Worm (Caenorhabditis elegans) whole organism, L4 larva: Measurements from ENCODE around the gene ZK370.6.

Experiments used
- F10B5.3 ChIP-seq: sonication (generic microtip); optimal IDR thresholded peaks from 2 replicates; lab custom pipeline; 2016; ENCODE audit warnings: mild to moderate bottlenecking, missing genetic modification characterization, missing compliant biosample characterization
- T20F7.1 ChIP-seq: fragments of 200-800 bp; sonication (Bioruptor generic); optimal IDR thresholded peaks from 2 replicates; lab custom pipeline; 2018; ENCODE audit warnings: mild to moderate bottlenecking, missing genetic modification characterization, missing compliant biosample characterization
- T26A8.4 ChIP-seq: fragments of 200-800 bp; sonication (Bioruptor generic); IDR thresholded peaks from 2 replicates; pipeline ENCODE4 v1.3.6; 2022; ENCODE audit warnings: missing genetic modification characterization, missing compliant biosample characterization
- Y48G9A.11 ChIP-seq: fragments of 200-800 bp; sonication (Bioruptor generic); IDR thresholded peaks from 2 replicates; pipeline ENCODE4 v1.3.6; 2022; ENCODE audit warnings: missing genetic modification reagents, missing genetic modification characterization, missing compliant biosample characterization
- ceh-62 ChIP-seq: sonication (generic microtip); optimal IDR thresholded peaks from 2 replicates; lab custom pipeline; 2017; ENCODE audit warnings: missing biosample characterization, missing genetic modification characterization
- ceh-82 ChIP-seq: sonication (generic microtip); optimal IDR thresholded peaks from 2 replicates; lab custom pipeline; 2017; ENCODE audit warnings: missing biosample characterization, missing genetic modification characterization
- cey-2 ChIP-seq: sonication (generic microtip); optimal IDR thresholded peaks from 3 replicates; lab custom pipeline; 2017; ENCODE audit warnings: missing genetic modification characterization, mild to moderate bottlenecking, missing compliant biosample characterization, antibody characterized with exemption, borderline replicate concordance; ENCODE audit not compliant: insufficient read depth
- ctbp-1 ChIP-seq: fragments of 200-800 bp; sonication (Bioruptor generic); IDR thresholded peaks from 2 replicates; pipeline ENCODE4 v1.3.6; 2022; ENCODE audit warnings: missing genetic modification reagents, missing genetic modification characterization, missing compliant biosample characterization
- daf-16 ChIP-seq, 3 experiments: sonication (generic microtip); optimal IDR thresholded peaks; 2 replicates each; lab custom pipeline; 2016 to 2017; ENCODE audit warnings: missing genetic modification characterization in 3 of 3, missing genetic modification reagents in 3 of 3, mild to moderate bottlenecking in 2 of 3, missing compliant biosample characterization in 2 of 3, missing biosample characterization in 1 of 3, moderate library complexity in 1 of 3
- daf-8 ChIP-seq: fragments of 200-800 bp; sonication (Bioruptor generic); IDR thresholded peaks from 2 replicates; pipeline ENCODE4 v1.3.6; 2022; ENCODE audit warnings: missing genetic modification characterization, missing compliant biosample characterization
- dmd-6 ChIP-seq: fragments of 200-800 bp; sonication (Bioruptor generic); IDR thresholded peaks from 2 replicates; pipeline ENCODE4 v1.3.6; 2022; ENCODE audit warnings: missing genetic modification reagents, missing genetic modification characterization, missing compliant biosample characterization
- dmd-8 ChIP-seq: fragments of 200-800 bp; sonication (Bioruptor generic); IDR thresholded peaks from 2 replicates; pipeline ENCODE4 v1.3.6; 2022; ENCODE audit warnings: missing genetic modification characterization, missing compliant biosample characterization
- dve-1 ChIP-seq: sonication (generic microtip); optimal IDR thresholded peaks from 2 replicates; lab custom pipeline; 2017; ENCODE audit warnings: antibody characterized with exemption, mild to moderate bottlenecking, missing genetic modification characterization, missing compliant biosample characterization; ENCODE audit not compliant: insufficient read depth
- fkh-10 ChIP-seq: fragments of 150-350 bp; optimal IDR thresholded peaks from 2 replicates; lab custom pipeline; 2014; ENCODE audit warnings: missing biosample characterization, missing genetic modification reagents, missing genetic modification characterization
- gei-8 ChIP-seq: fragments of 200-800 bp; sonication (Bioruptor generic); optimal IDR thresholded peaks from 2 replicates; lab custom pipeline; 2018; ENCODE audit warnings: mild to moderate bottlenecking, missing genetic modification characterization, missing compliant biosample characterization
- hif-1 ChIP-seq, 2 experiments: sonication (generic microtip); optimal IDR thresholded peaks; 2 replicates each; lab custom pipeline; 2016 to 2017; ENCODE audit warnings: missing compliant biosample characterization in 2 of 2, missing genetic modification characterization in 2 of 2, missing genetic modification reagents in 2 of 2, missing genotype in 2 of 2, mild to moderate bottlenecking in 1 of 2
- hlh-11 ChIP-seq: fragments of 200-800 bp; sonication (Bioruptor generic); optimal IDR thresholded peaks from 2 replicates; lab custom pipeline; 2018; ENCODE audit warnings: mild to moderate bottlenecking, missing genetic modification characterization, missing compliant biosample characterization
- hlh-30 ChIP-seq: sonication (generic microtip); optimal IDR thresholded peaks from 2 replicates; lab custom pipeline; 2017; ENCODE audit warnings: antibody characterized with exemption, mild to moderate bottlenecking, missing genetic modification characterization, missing compliant biosample characterization; ENCODE audit not compliant: insufficient read depth
- lin-1 ChIP-seq: fragments of 200-800 bp; sonication (Bioruptor generic); IDR thresholded peaks from 2 replicates; pipeline ENCODE4 v1.3.6; 2022; ENCODE audit warnings: missing genetic modification reagents, missing genetic modification characterization, missing compliant biosample characterization
- lin-38 ChIP-seq: fragments of 200-800 bp; sonication (Bioruptor generic); IDR thresholded peaks from 2 replicates; pipeline ENCODE4 v1.3.6; 2022; ENCODE audit warnings: missing genetic modification reagents, missing genetic modification characterization, missing compliant biosample characterization
- lin-39 ChIP-seq: fragments of 150-350 bp; optimal IDR thresholded peaks from 2 replicates; lab custom pipeline; 2014; ENCODE audit warnings: missing biosample characterization, missing genetic modification reagents, missing genetic modification characterization
- lsy-2 ChIP-seq, 2 experiments: fragments of 150-350 bp in 1 of 2; sonication (generic microtip) in 1 of 2; optimal IDR thresholded peaks; 2 replicates each; lab custom pipeline; 2014 to 2017; ENCODE audit warnings: missing biosample characterization in 2 of 2, missing genetic modification characterization in 2 of 2
- madf-5 ChIP-seq, 2 experiments: fragments of 200-800 bp; sonication (Bioruptor generic); IDR thresholded peaks; 2 replicates each; pipeline ENCODE4 v1.3.6; 2022; ENCODE audit warnings: missing compliant biosample characterization in 2 of 2, missing genetic modification characterization in 2 of 2
- madf-9 ChIP-seq: fragments of 200-800 bp; sonication (Bioruptor generic); conservative IDR thresholded peaks from 2 replicates; pipeline ENCODE4 v1.3.6; 2022; ENCODE audit warnings: missing genetic modification reagents, missing genetic modification characterization, missing compliant biosample characterization
- mdl-1 ChIP-seq, 2 experiments: fragments of 150-350 bp in 1 of 2; sonication (generic microtip) in 1 of 2; optimal IDR thresholded peaks; 2 replicates each; lab custom pipeline; 2014 to 2017; ENCODE audit warnings: missing biosample characterization in 2 of 2, missing genetic modification characterization in 2 of 2
- mep-1 ChIP-seq: fragments of 150-350 bp; sonication (generic microtip); optimal IDR thresholded peaks from 3 replicates; lab custom pipeline; 2014; ENCODE audit warnings: missing biosample characterization, missing genetic modification characterization
- mxl-3 ChIP-seq: fragments of 200-800 bp; sonication (Bioruptor generic); optimal IDR thresholded peaks from 2 replicates; lab custom pipeline; 2018; ENCODE audit warnings: mild to moderate bottlenecking, missing genetic modification characterization, missing compliant biosample characterization
- nhr-11 ChIP-seq: fragments of 150-350 bp; optimal IDR thresholded peaks from 2 replicates; lab custom pipeline; 2014; ENCODE audit warnings: missing biosample characterization, missing genetic modification characterization
- nhr-237 ChIP-seq: sonication (generic microtip); optimal IDR thresholded peaks from 2 replicates; lab custom pipeline; 2017; ENCODE audit warnings: missing biosample characterization, missing genetic modification characterization
- nhr-25 ChIP-seq: sonication (generic microtip); optimal IDR thresholded peaks from 2 replicates; lab custom pipeline; 2017; ENCODE audit warnings: missing genetic modification characterization, mild to moderate bottlenecking, missing compliant biosample characterization, antibody characterized with exemption, moderate library complexity, borderline replicate concordance; ENCODE audit not compliant: insufficient read depth
- nhr-28 ChIP-seq: fragments of 150-350 bp; optimal IDR thresholded peaks from 2 replicates; lab custom pipeline; 2014; ENCODE audit warnings: missing biosample characterization, missing genetic modification characterization
- nhr-42 ChIP-seq: fragments of 200-800 bp; sonication (Bioruptor generic); IDR thresholded peaks from 2 replicates; pipeline ENCODE4 v1.3.6; 2022; ENCODE audit warnings: missing genetic modification characterization, missing compliant biosample characterization
- nhr-48 ChIP-seq: sonication (generic microtip); optimal IDR thresholded peaks from 2 replicates; lab custom pipeline; 2016; ENCODE audit warnings: mild to moderate bottlenecking, missing genetic modification characterization, missing compliant biosample characterization
- nhr-76 ChIP-seq: fragments of 150-350 bp; optimal IDR thresholded peaks from 2 replicates; lab custom pipeline; 2014; ENCODE audit warnings: missing biosample characterization, missing genetic modification characterization
- nhr-77 ChIP-seq: fragments of 150-350 bp; optimal IDR thresholded peaks from 2 replicates; lab custom pipeline; 2014; ENCODE audit warnings: missing biosample characterization, missing genetic modification characterization
- pha-4 ChIP-seq, 2 experiments: fragments of 150-350 bp in 1 of 2; fragments of 200-800 bp in 1 of 2; sonication (Bioruptor generic) in 1 of 2; IDR thresholded peaks in 1 of 2; optimal IDR thresholded peaks in 1 of 2; 2 replicates each; pipeline versions ENCODE4 v1.3.6 to Lab custom; 2014 to 2022; ENCODE audit warnings: missing genetic modification characterization in 2 of 2, missing genetic modification reagents in 2 of 2, missing biosample characterization in 1 of 2, missing compliant biosample characterization in 1 of 2
- php-3 ChIP-seq: fragments of 200-800 bp; sonication (Bioruptor generic); IDR thresholded peaks from 2 replicates; pipeline ENCODE4 v1.3.6; 2022; ENCODE audit warnings: missing genetic modification reagents, missing genetic modification characterization, missing compliant biosample characterization
- pqm-1 ChIP-seq: sonication (generic microtip); optimal IDR thresholded peaks from 2 replicates; lab custom pipeline; 2017; ENCODE audit warnings: missing biosample characterization, missing genetic modification characterization
- rbr-2 ChIP-seq: sonication (generic microtip); optimal IDR thresholded peaks from 2 replicates; lab custom pipeline; 2016; ENCODE audit warnings: missing genotype, missing genetic modification characterization, missing compliant biosample characterization
- saeg-2 ChIP-seq: fragments of 200-800 bp; sonication (Bioruptor generic); IDR thresholded peaks from 2 replicates; pipeline ENCODE4 v1.3.6; 2022; ENCODE audit warnings: missing genetic modification reagents, missing genetic modification characterization, missing compliant biosample characterization
- sdz-12 ChIP-seq: fragments of 200-800 bp; sonication (Bioruptor generic); optimal IDR thresholded peaks from 2 replicates; lab custom pipeline; 2018; ENCODE audit warnings: mild to moderate bottlenecking, missing genetic modification characterization, missing compliant biosample characterization
- spr-3 ChIP-seq: fragments of 200-800 bp; sonication (Bioruptor generic); optimal IDR thresholded peaks from 2 replicates; lab custom pipeline; 2018; ENCODE audit warnings: mild to moderate bottlenecking, missing genetic modification characterization, missing compliant biosample characterization
- tra-1 ChIP-seq: fragments of 200-800 bp; sonication (Bioruptor generic); IDR thresholded peaks from 2 replicates; pipeline ENCODE4 v1.3.6; 2022; ENCODE audit warnings: missing genetic modification reagents, missing genetic modification characterization, missing compliant biosample characterization
- unc-62 ChIP-seq, 3 experiments: fragments of 150-350 bp in 1 of 3; sonication (generic microtip); optimal IDR thresholded peaks in 2 of 3; peaks in 1 of 3; 1 replicate in 1 of 3; 2 replicates in 2 of 3; lab custom pipeline; 2014 to 2017; ENCODE audit warnings: missing biosample characterization in 3 of 3, missing genetic modification characterization in 3 of 3, missing genetic modification reagents in 3 of 3, missing genotype in 1 of 3
- vab-7 ChIP-seq: fragments of 200-800 bp; sonication (Bioruptor generic); IDR thresholded peaks from 2 replicates; pipeline ENCODE4 v1.3.6; 2022; ENCODE audit warnings: missing genetic modification reagents, missing genetic modification characterization, missing compliant biosample characterization
- zfp-3 ChIP-seq: fragments of 200-800 bp; sonication (Bioruptor generic); conservative IDR thresholded peaks from 2 replicates; pipeline ENCODE4 v1.3.6; 2022; ENCODE audit warnings: missing genetic modification reagents, missing genetic modification characterization, missing compliant biosample characterization
- ztf-11 ChIP-seq: fragments of 150-350 bp; optimal IDR thresholded peaks from 2 replicates; lab custom pipeline; 2014; ENCODE audit warnings: missing biosample characterization, missing genetic modification characterization

Gene ZK370.6

DNA sequence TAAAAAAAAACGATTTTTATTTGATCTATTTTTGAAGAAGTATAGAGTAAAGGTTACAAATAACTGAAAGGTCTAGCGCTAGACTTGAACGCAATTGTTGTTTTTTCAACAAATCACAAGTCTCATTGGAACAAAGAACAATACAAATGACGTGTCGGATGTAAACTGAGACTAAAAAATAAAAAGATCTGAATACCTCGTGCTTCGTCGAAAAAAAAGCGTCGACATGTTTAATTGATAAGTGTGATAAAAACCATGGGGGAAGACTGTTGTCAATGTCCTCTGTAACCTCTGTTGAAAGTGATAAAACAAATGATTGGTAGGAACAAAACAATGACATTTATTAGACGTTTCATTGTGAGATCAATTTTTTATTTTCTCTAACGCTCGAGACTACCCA is 39.1 kb upstream of the ZK370.6 start:
- peak; percentile 87 for TF ChIP-seq php-3
- no peak for TF ChIP-seq madf-5 (GFP tag; IDR thresholded peaks at IDR 0.05; lab: Robert Waterston, UW)
- TF ChIP-seq dve-1, result peak; percentile 92
- TF ChIP-seq F10B5.3 (tag; lab: Kevin White, UChicago), result no peak
- peak; percentile 70 for TF ChIP-seq nhr-77 (tag; lab: Kevin White, UChicago)
- TF ChIP-seq nhr-48 (tag; lab: Kevin White, UChicago), result peak; percentile 58
- no peak for TF ChIP-seq nhr-11 (tag; lab: Kevin White, UChicago)
- no peak for TF ChIP-seq nhr-237 (tag; lab: Kevin White, UChicago)
- peak; percentile 50 for TF ChIP-seq pqm-1 (tag; lab: Kevin White, UChicago)
- TF ChIP-seq dmd-6 (GFP tag; lab: Robert Waterston, UW), result peak; percentile 96
- TF ChIP-seq pha-4 (GFP tag; IDR thresholded peaks at IDR 0.05; lab: Robert Waterston, UW), result no peak
- TF ChIP-seq pha-4 (tag; optimal IDR thresholded peaks at IDR 0.05; lab: Kevin White, UChicago), result no peak
- peak; percentile 46 for TF ChIP-seq mep-1 (tag; lab: Kevin White, UChicago)
- no peak for TF ChIP-seq daf-16 (GFP tag; optimal IDR thresholded peaks at IDR 0.05; lab: Kevin White, UChicago)
- peak; percentile 83 for TF ChIP-seq daf-16 (tag; optimal IDR thresholded peaks at IDR 0.05; lab: Kevin White, UChicago)
- TF ChIP-seq zfp-3 (GFP tag; lab: Robert Waterston, UW), result no peak
- peak; percentile 3 for TF ChIP-seq mxl-3
- no peak for TF ChIP-seq nhr-42
- TF ChIP-seq mdl-1 (tag; optimal IDR thresholded peaks at IDR 0.05; lab: Kevin White, UChicago), result peak in 1 of 2 experiments; percentile 77
- peak; percentile 91 for TF ChIP-seq hlh-30 (tag; lab: Kevin White, UChicago)
- no peak for TF ChIP-seq nhr-76 (tag; lab: Kevin White, UChicago)
- no peak for TF ChIP-seq lin-1 (GFP tag; lab: Robert Waterston, UW)
- peak; percentile 88 for TF ChIP-seq hlh-11 (tag; lab: Kevin White, UChicago)
- TF ChIP-seq lin-38 (GFP tag; lab: Robert Waterston, UW), result no peak
- no peak for TF ChIP-seq lin-39 (tag; lab: Kevin White, UChicago)
- peak in 1 of 2 experiments; percentile 47 for TF ChIP-seq lsy-2 (tag; optimal IDR thresholded peaks at IDR 0.05; lab: Kevin White, UChicago)
- peak; percentile 57 for TF ChIP-seq T20F7.1 (GFP tag; lab: Kevin White, UChicago)
- peak; percentile 78 for TF ChIP-seq nhr-28 (tag; lab: Kevin White, UChicago)
- peak; percentile 7 for TF ChIP-seq nhr-25 (tag; lab: Kevin White, UChicago)
- no peak for TF ChIP-seq Y48G9A.11
- no peak for TF ChIP-seq ztf-11 (tag; lab: Kevin White, UChicago)
- peak in 1 of 2 experiments; percentile 38 for TF ChIP-seq hif-1 (tag; optimal IDR thresholded peaks at IDR 0.05; lab: Kevin White, UChicago)
- 0 out of 2 replicates have a peak, but pooled peaks have one; percentile 52 for TF ChIP-seq tra-1 (GFP tag; lab: Robert Waterston, UW)
- no peak for TF ChIP-seq daf-8 (GFP tag; lab: Robert Waterston, UW)
- no peak for TF ChIP-seq ceh-82 (tag; lab: Kevin White, UChicago)
- no peak for TF ChIP-seq sdz-12
- no peak for TF ChIP-seq T26A8.4 (GFP tag; lab: Robert Waterston, UW)
- TF ChIP-seq dmd-8 (GFP tag; lab: Robert Waterston, UW), result no peak
- TF ChIP-seq, all 104 proteins: peak for 18

ce11 chrIII:8782080-8782479 is 38.4 kb upstream of the ZK370.6 start:
- TF ChIP-seq vab-7, result no peak
- TF ChIP-seq lsy-2 (tag; optimal IDR thresholded peaks at IDR 0.05; lab: Kevin White, UChicago), result peak in 1 of 2 experiments; percentile 47
- TF ChIP-seq madf-9 (GFP tag; lab: Robert Waterston, UW), result no peak
- no peak for TF ChIP-seq ceh-82 (tag; lab: Kevin White, UChicago)
- no peak for TF ChIP-seq sdz-12
- TF ChIP-seq ceh-62 (tag; lab: Kevin White, UChicago), result no peak
- TF ChIP-seq daf-16 (GFP tag; optimal IDR thresholded peaks at IDR 0.05; lab: Kevin White, UChicago), result peak in 1 of 2 experiments; percentile 4
- TF ChIP-seq daf-16 (tag; optimal IDR thresholded peaks at IDR 0.05; lab: Kevin White, UChicago), result no peak
- TF ChIP-seq ctbp-1 (GFP tag; lab: Robert Waterston, UW), result no peak
- TF ChIP-seq spr-3 (GFP tag; lab: Kevin White, UChicago), result no peak
- TF ChIP-seq gei-8 (GFP tag; lab: Kevin White, UChicago), result no peak
- TF ChIP-seq cey-2 (tag; lab: Kevin White, UChicago), result no peak
- TF ChIP-seq mxl-3, result no peak
- no peak for TF ChIP-seq saeg-2 (GFP tag; lab: Robert Waterston, UW)
- TF ChIP-seq Y48G9A.11, result no peak
- TF ChIP-seq rbr-2 (tag; lab: Kevin White, UChicago), result peak; percentile 1
- peak in 1 of 2 experiments; percentile 93 for TF ChIP-seq unc-62 (GFP tag; optimal IDR thresholded peaks at IDR 0.05 in 1 of 2; lab: Kevin White, UChicago)
- no peak for TF ChIP-seq unc-62 (tag; optimal IDR thresholded peaks at IDR 0.05; lab: Kevin White, UChicago)
- TF ChIP-seq fkh-10 (GFP tag; lab: Kevin White, UChicago), result no peak
